Fruit fly (Drosophila melanogaster): Measurements from ENCODE around the gene Aplip1.
A peak's percentile ranks its signal among the peaks of the same experiment; 100 is the strongest.

The Aplip1 gene

dm6 chr3L:1247627-1248295 lies 51.6 kb downstream of the Aplip1 start, which contains the start of the genes Psf1 and Sac1 (continued):
- TF ChIP-seq CG13894 (tag; optimal IDR thresholded peaks at IDR 0.05) (no peak), z (GFP tag; IDR thresholded peaks at IDR 0.05) (no peak), CG13296 (GFP tag; optimal IDR thresholded peaks at IDR 0.05) (peak; percentile 4), CG10431 (GFP tag; optimal IDR thresholded peaks at IDR 0.05) (no peak), CG16779 (GFP tag; IDR thresholded peaks at IDR 0.05) (no peak), CG18011 (GFP tag; optimal IDR thresholded peaks at IDR 0.05) (no peak), lmd (GFP tag; IDR thresholded peaks at IDR 0.05) (no peak; the same call in 1 of the 2 replicates), h (optimal IDR thresholded peaks at IDR 0.05) (no peak), mirr (GFP tag; optimal IDR thresholded peaks at IDR 0.05) (no peak), Dbx (GFP tag; IDR thresholded peaks at IDR 0.05) (no peak), gem (tag; optimal IDR thresholded peaks at IDR 0.05) (no peak), CoRest (tag; optimal IDR thresholded peaks at IDR 0.05) (peak; percentile 71), Ets65A (GFP tag) (peak; percentile 96), Aef1 (GFP tag; IDR thresholded peaks at IDR 0.05) (0 out of 3 replicates have a peak, but pooled peaks have one; percentile 25), Pdp1 (GFP tag; optimal IDR thresholded peaks at IDR 0.05) (peak in 1 of 2 experiments; percentile 53), ac (GFP tag; optimal IDR thresholded peaks at IDR 0.05) (no peak), Gug (GFP tag; IDR thresholded peaks at IDR 0.05) (peak; percentile 29; the same call in 1 of the 4 replicates), disco-r (GFP tag; optimal IDR thresholded peaks at IDR 0.05) (no peak), yki (optimal IDR thresholded peaks at IDR 0.05) (no peak), Hr78 (GFP tag; optimal IDR thresholded peaks at IDR 0.05) (no peak), sug (tag; optimal IDR thresholded peaks at IDR 0.05) (peak; percentile 65), CG13287 (GFP tag; IDR thresholded peaks at IDR 0.05; ENCODE audit: partially characterized antibody) (peak; percentile 88), CG7928 (GFP tag; optimal IDR thresholded peaks at IDR 0.05) (peak; percentile 10), da (GFP tag; optimal IDR thresholded peaks at IDR 0.05) (peak; percentile 19), CG4404 (GFP tag; IDR thresholded peaks at IDR 0.05) (no peak; the same call in 1 of the 2 replicates), CG13424 (tag; optimal IDR thresholded peaks at IDR 0.05) (peak; percentile 57), sr (GFP tag; IDR thresholded peaks at IDR 0.05) (no peak), Atf6 (GFP tag; IDR thresholded peaks at IDR 0.05) (no peak), CG4707 (GFP tag; optimal IDR thresholded peaks at IDR 0.05) (no peak), CG7987 (GFP tag; optimal IDR thresholded peaks at IDR 0.05) (no peak), eve (GFP tag; optimal IDR thresholded peaks at IDR 0.05) (no peak), CG3847 (GFP tag; IDR thresholded peaks at IDR 0.05) (peak; percentile 55), CG16863 (GFP tag; optimal IDR thresholded peaks at IDR 0.05) (peak; percentile 93), corto (GFP tag; optimal IDR thresholded peaks at IDR 0.05) (no peak), kni (GFP tag; optimal IDR thresholded peaks at IDR 0.05) (peak; percentile 13), MTF-1 (GFP tag; optimal IDR thresholded peaks at IDR 0.05; ENCODE audit: borderline replicate concordance) (no peak), CG17186 (GFP tag; optimal IDR thresholded peaks at IDR 0.05) (peak; percentile 68), row (GFP tag; IDR thresholded peaks at IDR 0.05) (peak; percentile 92), dm (GFP tag; optimal IDR thresholded peaks at IDR 0.05) (peak; percentile 74), nau (GFP tag; optimal IDR thresholded peaks at IDR 0.05) (no peak), crol (GFP tag; IDR thresholded peaks at IDR 0.05) (no peak), CG10979 (tag; optimal IDR thresholded peaks at IDR 0.05) (peak; percentile 40), Doc2 (GFP tag; IDR thresholded peaks at IDR 0.05) (no peak), CG4360 (GFP tag; IDR thresholded peaks at IDR 0.05) (no peak), Lhr (GFP tag; optimal IDR thresholded peaks at IDR 0.05) (peak; percentile 71), CG3065 (GFP tag; optimal IDR thresholded peaks at IDR 0.05) (peak; percentile 41), psq (GFP tag; optimal IDR thresholded peaks at IDR 0.05) (no peak), CG14441 (GFP tag; IDR thresholded peaks at IDR 0.05) (peak; percentile 13; the same call in 1 of the 2 replicates), gce (GFP tag; IDR thresholded peaks at IDR 0.05) (no peak), pho (GFP tag; optimal IDR thresholded peaks at IDR 0.05) (peak; percentile 57), CG31224 (GFP tag; IDR thresholded peaks at IDR 0.05) (no peak)

All from whole organism, embryonic.